Fruit fly (Drosophila melanogaster): ENCODE data around the gene CG6428.
"Not testable (repeated sequence)": the region's sequence is repeated elsewhere in the genome, so short reads cannot be mapped to it uniquely, and the experiment has no call there.

Gene CG6428

dm6 chrX:3948889-3949288, 19.6 kb downstream of the CG6428 start, which contains the start of gene Vap33 (continued):
- TF ChIP-seq Eip93F (GFP tag; optimal IDR thresholded peaks at IDR 0.05) (no peak), CG6792 (GFP tag; optimal IDR thresholded peaks at IDR 0.05) (no peak), Smox (GFP tag; optimal IDR thresholded peaks at IDR 0.05) (no peak), CG16779 (tag; optimal IDR thresholded peaks at IDR 0.05) (peak; percentile 8), CG6276 (GFP tag; optimal IDR thresholded peaks at IDR 0.05) (peak; percentile 7), CG10631 (GFP tag; optimal IDR thresholded peaks at IDR 0.05) (no peak), eg (GFP tag; IDR thresholded peaks at IDR 0.05) (0 out of 3 replicates have a peak, but pooled peaks have one; percentile 41), CG4318 (GFP tag; optimal IDR thresholded peaks at IDR 0.05) (no peak)

- TF ChIP-seq CG11762 (GFP tag; optimal IDR thresholded peaks at IDR 0.05; ENCODE audit: insufficient read depth); fd85E (GFP tag; optimal IDR thresholded peaks at IDR 0.05); ss (GFP tag; optimal IDR thresholded peaks at IDR 0.05): not testable (repeated sequence)
Observed at dm6 chrX:3944743-3945142, 23.7 kb downstream of the CG6428 start, which contains the start of gene Gem4c. Gene Gem4c (plus strand): TSS chrX:3945043.

dm6 chrX:3940547-3940946, 27.9 kb downstream of the CG6428 start, which contains the start of gene Gem4b:
Gene Gem4b (plus strand): TSS chrX:3940847.
- not testable (repeated sequence) for TF ChIP-seq CG8119 (GFP tag; IDR thresholded peaks at IDR 0.05); Sox14 (GFP tag; optimal IDR thresholded peaks at IDR 0.05); CG11294 (GFP tag; IDR thresholded peaks at IDR 0.05)

DNA sequence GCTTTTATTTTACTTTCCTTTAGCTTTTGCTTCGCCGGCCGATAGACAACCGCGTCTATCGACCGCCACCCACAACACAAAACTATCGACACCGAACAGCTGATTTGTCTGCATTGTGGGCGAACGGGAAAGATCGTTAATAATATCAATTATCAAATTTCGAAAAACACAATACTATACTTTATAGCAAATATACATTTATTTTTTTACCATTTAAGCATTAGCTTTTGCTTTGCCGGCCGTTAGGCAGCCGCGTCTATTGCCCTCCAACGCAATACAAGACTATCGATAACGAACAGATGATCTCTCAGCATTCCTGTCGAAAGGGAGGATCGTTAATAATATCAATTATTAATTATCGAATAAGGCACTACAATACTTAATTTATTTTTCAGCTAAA, 32.3 kb downstream of the CG6428 start, which contains the start of the genes CG2938 and Glos:
Gene CG2938 (minus strand): TSS at position 296 of the 400 bp plus-strand sequence.
Gene Glos (plus strand): TSS at position 344 of the 400 bp plus-strand sequence.
- TF ChIP-seq svp (GFP tag): peak; percentile 21
- TF ChIP-seq Hr38 (GFP tag; optimal IDR thresholded peaks at IDR 0.05): no peak
- TF ChIP-seq Met (GFP tag; optimal IDR thresholded peaks at IDR 0.05): peak; percentile 10
- TF ChIP-seq Eip78C (GFP tag): peak; percentile 73
- peak; percentile 20 for TF ChIP-seq Sox14 (GFP tag; optimal IDR thresholded peaks at IDR 0.05)
- no peak for TF ChIP-seq Smox (GFP tag; optimal IDR thresholded peaks at IDR 0.05)
- TF ChIP-seq Hr39 (GFP tag; optimal IDR thresholded peaks at IDR 0.05): no peak
- no peak for TF ChIP-seq fkh (GFP tag; optimal IDR thresholded peaks at IDR 0.05)
- no peak for TF ChIP-seq Blimp-1 (GFP tag; optimal IDR thresholded peaks at IDR 0.05)

dm6 chrX:3931669-3932068, 36.8 kb downstream of the CG6428 start:
- TF ChIP-seq topi (GFP tag; optimal IDR thresholded peaks at IDR 0.05) (peak; percentile 23), CG11762 (GFP tag; optimal IDR thresholded peaks at IDR 0.05; ENCODE audit: insufficient read depth) (peak; percentile 6), CG10631 (GFP tag; optimal IDR thresholded peaks at IDR 0.05) (peak; percentile 57), CG6276 (GFP tag; optimal IDR thresholded peaks at IDR 0.05) (peak; percentile 51), CG15336 (GFP tag; IDR thresholded peaks at IDR 0.05) (peak; percentile 76), salr (GFP tag; optimal IDR thresholded peaks at IDR 0.05) (peak in 1 of 2 experiments; percentile 33), CG3919 (GFP tag; optimal IDR thresholded peaks at IDR 0.05) (peak; percentile 71), CG6854 (GFP tag; optimal IDR thresholded peaks at IDR 0.05) (no peak), spab (GFP tag; optimal IDR thresholded peaks at IDR 0.05) (peak; percentile 52), CG8632 (GFP tag; optimal IDR thresholded peaks at IDR 0.05) (peak; percentile 31), CG6792 (GFP tag; optimal IDR thresholded peaks at IDR 0.05) (no peak), achi (GFP tag; optimal IDR thresholded peaks at IDR 0.05) (peak; percentile 63), Eip75B (GFP tag; optimal IDR thresholded peaks at IDR 0.05) (peak; percentile 24), fd59A (GFP tag; optimal IDR thresholded peaks at IDR 0.05) (peak; percentile 44), acj6 (GFP tag; optimal IDR thresholded peaks at IDR 0.05) (peak; percentile 61), pdm3 (GFP tag; optimal IDR thresholded peaks at IDR 0.05) (peak; percentile 28), Ets96B (tag; optimal IDR thresholded peaks at IDR 0.05) (peak; percentile 55), Sox15 (GFP tag; optimal IDR thresholded peaks at IDR 0.05) (no peak), Ets21C (GFP tag; optimal IDR thresholded peaks at IDR 0.05) (no peak), Sox14 (GFP tag; optimal IDR thresholded peaks at IDR 0.05) (peak; percentile 19), Hr4 (GFP tag; optimal IDR thresholded peaks at IDR 0.05) (peak; percentile 64), eg (GFP tag; IDR thresholded peaks at IDR 0.05) (peak; percentile 70), net (GFP tag; optimal IDR thresholded peaks at IDR 0.05) (peak; percentile 27), CG7368 (GFP tag; optimal IDR thresholded peaks at IDR 0.05) (no peak), CG9139 (GFP tag; optimal IDR thresholded peaks at IDR 0.05) (peak; percentile 0), fkh (GFP tag; optimal IDR thresholded peaks at IDR 0.05) (no peak), esn (GFP tag; optimal IDR thresholded peaks at IDR 0.05) (peak; percentile 26), CG11294 (GFP tag; IDR thresholded peaks at IDR 0.05) (peak; percentile 41; the same call in 1 of the 2 replicates), CG1621 (tag; optimal IDR thresholded peaks at IDR 0.05) (peak; percentile 56), Eip78C (GFP tag) (peak; percentile 75), CG8319 (GFP tag; optimal IDR thresholded peaks at IDR 0.05) (no peak)
